Fruit fly (Drosophila melanogaster) whole organism, pupa: ENCODE results near the gene up.

ENCODE experiments used
- CG10348 ChIP-seq: fragments of 200-800 bp; sonication (Bioruptor generic); IDR thresholded peaks from 2 replicates; pipeline ENCODE4 v1.3.6; 2022; ENCODE audit warnings: missing biosample characterization, missing genetic modification characterization
- CG13204 ChIP-seq: fragments of 200-800 bp; sonication (Bioruptor generic); optimal IDR thresholded peaks from 2 replicates; lab custom pipeline; 2018; ENCODE audit warnings: missing biosample characterization, mild to moderate bottlenecking, missing genetic modification characterization, moderate library complexity
- CG15710 ChIP-seq: fragments of 200-800 bp; sonication (Bioruptor generic); optimal IDR thresholded peaks from 2 replicates; lab custom pipeline; 2018; ENCODE audit warnings: missing biosample characterization, mild to moderate bottlenecking, missing genetic modification characterization, moderate library complexity
- CG32121 ChIP-seq: fragments of 200-800 bp; sonication (Bioruptor generic); IDR thresholded peaks from 2 replicates; pipeline ENCODE4 v1.3.6; 2022; ENCODE audit warnings: missing biosample characterization, missing genetic modification characterization
- CG34367 ChIP-seq: fragments of 200-800 bp; sonication (Bioruptor generic); optimal IDR thresholded peaks from 2 replicates; lab custom pipeline; 2018; ENCODE audit warnings: missing biosample characterization, mild to moderate bottlenecking, missing genetic modification characterization
- CG4496 ChIP-seq: fragments of 200-800 bp; sonication (Bioruptor generic); IDR thresholded peaks from 3 replicates; pipeline ENCODE4 v1.3.6; 2022; ENCODE audit warnings: missing biosample characterization, missing genetic modification characterization
- CG8159 ChIP-seq: fragments of 200-800 bp; sonication (Bioruptor generic); optimal IDR thresholded peaks from 3 replicates; lab custom pipeline; 2018; ENCODE audit warnings: missing biosample characterization, mild to moderate bottlenecking, missing genetic modification characterization, moderate library complexity
- CG8301 ChIP-seq: fragments of 200-800 bp; sonication (Bioruptor generic); optimal IDR thresholded peaks from 2 replicates; lab custom pipeline; 2018; ENCODE audit warnings: missing biosample characterization, mild to moderate bottlenecking, missing genetic modification characterization
- CG9948 ChIP-seq: fragments of 200-800 bp; sonication (Bioruptor generic); optimal IDR thresholded peaks from 2 replicates; lab custom pipeline; 2018; ENCODE audit warnings: missing biosample characterization, mild to moderate bottlenecking, missing genetic modification characterization, moderate library complexity
- EcR ChIP-seq: fragments of 200-800 bp; sonication (Bioruptor generic); optimal IDR thresholded peaks from 3 replicates; lab custom pipeline; 2019; ENCODE audit warnings: missing biosample characterization, missing genetic modification characterization, mild to moderate bottlenecking, moderate library complexity, missing genetic modification reagents
- Pif1B ChIP-seq: fragments of 200-800 bp; sonication (Bioruptor generic); optimal IDR thresholded peaks from 3 replicates; lab custom pipeline; 2016; ENCODE audit warnings: missing biosample characterization, missing genetic modification characterization
- rn ChIP-seq: fragments of 200-800 bp; sonication (Bioruptor generic); IDR thresholded peaks from 2 replicates; pipeline ENCODE4 v1.3.6; 2022; ENCODE audit warnings: missing biosample characterization, missing genetic modification characterization

DNA sequence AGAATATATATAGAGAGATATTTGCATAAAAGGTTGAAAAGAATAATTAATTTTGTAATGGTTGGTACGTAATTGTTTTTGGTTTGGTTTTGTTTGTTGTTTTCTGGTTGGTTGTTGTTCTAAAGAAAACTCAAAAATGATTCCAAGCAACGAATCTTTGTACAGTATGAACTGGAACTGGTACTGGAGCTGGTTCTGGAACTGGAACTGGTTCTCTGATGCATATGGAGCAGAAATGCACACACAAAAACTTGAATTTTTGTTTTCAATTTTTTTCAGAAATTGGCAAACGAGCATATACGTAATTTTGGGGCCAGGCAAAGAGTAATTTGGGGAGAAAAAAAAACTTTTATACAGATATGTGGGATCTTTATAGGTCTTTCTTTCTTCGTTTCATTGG is 4.6 kb downstream of the up start:
- TF ChIP-seq rn (GFP tag; lab: Robert Waterston, UW) (no peak), CG4496 (GFP tag; lab: Robert Waterston, UW) (no peak), CG13204 (GFP tag; lab: Kevin White, UChicago) (no peak), CG9948 (tag; lab: Kevin White, UChicago) (no peak), CG10348 (GFP tag; lab: Robert Waterston, UW) (no peak), CG34367 (tag; lab: Kevin White, UChicago) (no peak), CG15710 (tag; lab: Kevin White, UChicago) (no peak), CG8301 (no peak), CG32121 (GFP tag; lab: Robert Waterston, UW) (no peak), Pif1B (GFP tag; lab: Kevin White, UChicago) (no peak), CG8159 (no peak), EcR (GFP tag; lab: Kevin White, UChicago) (no peak)
